Worm (Caenorhabditis elegans) whole organism, L4/young adult: ENCODE results near the gene H03A11.2.

Experiments used
- dao-5 ChIP-seq: sonication (generic microtip); optimal IDR thresholded peaks from 2 replicates; lab custom pipeline; 2016; ENCODE audit warnings: missing genotype, missing genetic modification characterization, moderate library complexity, missing compliant biosample characterization
- him-1 ChIP-seq: sonication (generic microtip); optimal IDR thresholded peaks from 2 replicates; lab custom pipeline; 2016; ENCODE audit warnings: missing genotype, missing genetic modification reagents, missing genetic modification characterization, missing compliant biosample characterization

DNA sequence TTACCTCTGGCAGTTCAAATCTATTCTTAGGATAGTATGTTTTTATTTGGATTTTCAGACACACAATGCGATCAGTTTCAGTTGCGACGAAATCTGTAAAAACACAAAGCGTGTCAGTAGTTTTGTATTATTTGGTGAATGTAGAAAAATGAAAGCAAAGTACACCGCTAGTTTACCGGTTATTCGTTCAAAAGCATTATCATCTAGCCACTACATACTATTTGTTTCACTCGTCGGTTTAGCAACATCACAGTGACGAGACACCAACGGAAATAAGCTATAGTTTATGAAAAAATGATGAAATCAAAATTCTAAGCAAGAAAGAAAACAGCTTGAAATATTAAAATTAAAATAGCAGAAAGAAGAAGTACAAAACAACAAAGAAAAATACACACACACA is 40.2 kb upstream of the H03A11.2 start:
- TF ChIP-seq him-1 (tag; lab: Kevin White, UChicago) (no peak), dao-5 (no peak)
